Fruit fly (Drosophila melanogaster) whole organism, embryonic: ENCODE results near the gene neur.

Experiments used
- CG10274 ChIP-seq: fragments of 200-800 bp; sonication (Bioruptor generic); optimal IDR thresholded peaks from 3 replicates; lab custom pipeline; 2017; ENCODE audit warnings: missing biosample characterization, mild to moderate bottlenecking, missing genetic modification characterization
- CG10565 ChIP-seq: fragments of 200-800 bp; sonication (Bioruptor generic); optimal IDR thresholded peaks from 3 replicates; lab custom pipeline; 2016; ENCODE audit warnings: missing biosample characterization, mild to moderate bottlenecking, missing genetic modification characterization
- CG11247 ChIP-seq: fragments of 200-800 bp; sonication (Bioruptor generic); IDR thresholded peaks from 2 replicates; pipeline ENCODE4 v1.3.6; 2022; ENCODE audit warnings: missing biosample characterization, missing genetic modification characterization
- CG12236 ChIP-seq: fragments of 200-800 bp; sonication (Bioruptor generic); optimal IDR thresholded peaks from 2 replicates; lab custom pipeline; 2016; ENCODE audit warnings: missing biosample characterization, missing genetic modification characterization
- CG12299 ChIP-seq: fragments of 200-800 bp; sonication (Bioruptor generic); optimal IDR thresholded peaks from 2 replicates; lab custom pipeline; 2018; ENCODE audit warnings: missing biosample characterization, mild to moderate bottlenecking, missing genetic modification characterization
- CG13775 ChIP-seq: fragments of 200-800 bp; sonication (Bioruptor generic); optimal IDR thresholded peaks from 3 replicates; lab custom pipeline; 2017; ENCODE audit warnings: missing biosample characterization, mild to moderate bottlenecking, missing genetic modification characterization
- CG13894 ChIP-seq: fragments of 200-800 bp; sonication (Bioruptor generic); optimal IDR thresholded peaks from 3 replicates; lab custom pipeline; 2018; ENCODE audit warnings: missing biosample characterization, mild to moderate bottlenecking, missing genetic modification characterization, moderate library complexity
- CG14014 ChIP-seq: fragments of 200-800 bp; sonication (Bioruptor generic); IDR thresholded peaks from 2 replicates; pipeline ENCODE4 v1.3.6; 2022; ENCODE audit warnings: missing biosample characterization, missing genetic modification characterization
- CG14710 ChIP-seq: fragments of 200-800 bp; sonication (Bioruptor generic); optimal IDR thresholded peaks from 3 replicates; lab custom pipeline; 2019; ENCODE audit warnings: missing biosample characterization, mild to moderate bottlenecking, missing genetic modification characterization, moderate library complexity
- CG15479 ChIP-seq: fragments of 200-800 bp; sonication (Bioruptor generic); optimal IDR thresholded peaks from 3 replicates; lab custom pipeline; 2019; ENCODE audit warnings: missing biosample characterization, mild to moderate bottlenecking, missing genetic modification characterization, moderate library complexity
- CG1792 ChIP-seq: fragments of 200-800 bp; sonication (Bioruptor generic); optimal IDR thresholded peaks from 2 replicates; lab custom pipeline; 2016; ENCODE audit warnings: missing biosample characterization, missing genetic modification characterization
- CG1832 ChIP-seq: fragments of 200-800 bp; sonication (Bioruptor generic); optimal IDR thresholded peaks from 2 replicates; lab custom pipeline; 2017; ENCODE audit warnings: missing biosample characterization, mild to moderate bottlenecking, missing genetic modification characterization, inconsistent platforms
- CG2199 ChIP-seq: fragments of 200-800 bp; sonication (Bioruptor generic); IDR thresholded peaks from 3 replicates; pipeline ENCODE4 v1.3.6; 2022; ENCODE audit warnings: missing biosample characterization, missing genetic modification characterization
- CG30020 ChIP-seq: fragments of 200-800 bp; optimal IDR thresholded peaks from 2 replicates; lab custom pipeline; 2019; ENCODE audit warnings: missing biosample characterization, mild to moderate bottlenecking, missing genetic modification characterization, moderate library complexity
- CG3065 ChIP-seq: fragments of 200-800 bp; sonication (Bioruptor generic); optimal IDR thresholded peaks from 2 replicates; lab custom pipeline; 2016; ENCODE audit warnings: missing biosample characterization, missing genetic modification characterization
- CG31224 ChIP-seq: fragments of 200-800 bp; sonication (Bioruptor generic); IDR thresholded peaks from 2 replicates; pipeline ENCODE4 v1.3.6; 2022; ENCODE audit warnings: missing biosample characterization, missing genetic modification characterization
- CG31441 ChIP-seq: fragments of 200-800 bp; sonication (Bioruptor generic); IDR thresholded peaks from 2 replicates; pipeline ENCODE4 v1.3.6; 2022; ENCODE audit warnings: missing biosample characterization, missing genetic modification characterization
- CG4424 ChIP-seq: fragments of 200-800 bp; sonication (Bioruptor generic); optimal IDR thresholded peaks from 3 replicates; lab custom pipeline; 2016; ENCODE audit warnings: missing biosample characterization, missing genetic modification characterization
- CG4707 ChIP-seq: fragments of 200-800 bp; sonication (Bioruptor generic); optimal IDR thresholded peaks from 2 replicates; lab custom pipeline; 2018; ENCODE audit warnings: missing biosample characterization, mild to moderate bottlenecking, missing genetic modification characterization, moderate library complexity
- CG6254 ChIP-seq: fragments of 200-800 bp; sonication (Bioruptor generic); optimal IDR thresholded peaks from 3 replicates; lab custom pipeline; 2017; ENCODE audit warnings: mild to moderate bottlenecking, missing biosample characterization, missing genetic modification reagents, missing genetic modification characterization
- CG8089 ChIP-seq: fragments of 200-800 bp; sonication (Bioruptor generic); optimal IDR thresholded peaks from 3 replicates; lab custom pipeline; 2016; ENCODE audit warnings: missing biosample characterization, missing genetic modification characterization
- CoRest ChIP-seq: fragments of 200-800 bp; sonication (Bioruptor generic); optimal IDR thresholded peaks from 3 replicates; lab custom pipeline; 2018; ENCODE audit warnings: missing biosample characterization, mild to moderate bottlenecking, missing genetic modification characterization, moderate library complexity
- Dip3 ChIP-seq: fragments of 200-800 bp; sonication (Bioruptor generic); optimal IDR thresholded peaks from 3 replicates; lab custom pipeline; 2016; ENCODE audit warnings: missing biosample characterization, missing genetic modification characterization
- Dll ChIP-seq: fragments of 200-800 bp; sonication (Bioruptor generic); IDR thresholded peaks from 4 replicates; pipeline ENCODE4 v1.3.6; 2022; ENCODE audit warnings: missing biosample characterization, missing genetic modification characterization; ENCODE audit not compliant: partially characterized antibody
- Kr ChIP-seq: fragments of 200-800 bp; sonication (Bioruptor generic); optimal IDR thresholded peaks from 2 replicates; lab custom pipeline; 2017; ENCODE audit warnings: missing biosample characterization, mild to moderate bottlenecking, missing genetic modification characterization
- Med ChIP-seq: fragments of 200-800 bp; sonication (Bioruptor generic); peaks from one replicate; lab custom pipeline; 2016; ENCODE audit warnings: missing biosample characterization, missing genetic modification characterization, mild to moderate bottlenecking, inconsistent platforms, moderate library complexity
- Neu2 ChIP-seq: fragments of 200-800 bp; sonication (Bioruptor generic); optimal IDR thresholded peaks from 3 replicates; lab custom pipeline; 2016; ENCODE audit warnings: missing biosample characterization, missing genetic modification characterization, borderline replicate concordance
- Rx ChIP-seq: fragments of 200-800 bp; sonication (Bioruptor generic); IDR thresholded peaks from 2 replicates; pipeline ENCODE4 v1.3.6; 2022; ENCODE audit warnings: missing biosample characterization, missing genetic modification characterization
- Spps ChIP-seq: fragments of 200-800 bp; sonication (Bioruptor generic); optimal IDR thresholded peaks from 2 replicates; lab custom pipeline; 2018; ENCODE audit warnings: missing biosample characterization, mild to moderate bottlenecking, missing genetic modification characterization
- Trl ChIP-seq, 3 experiments: fragments of >200 bp in 2 of 3; fragments of 200-800 bp in 1 of 3; sonication (Bioruptor generic) in 1 of 3; optimal IDR thresholded peaks; 2 replicates in 1 of 3; 3 replicates in 2 of 3; lab custom pipeline; 2016 to 2017; ENCODE audit warnings: missing biosample characterization in 1 of 3, missing genetic modification characterization in 1 of 3
- al ChIP-seq: fragments of 200-800 bp; sonication (Bioruptor generic); IDR thresholded peaks from 2 replicates; pipeline ENCODE4 v1.3.6; 2022; ENCODE audit warnings: missing biosample characterization, missing genetic modification characterization
- ara ChIP-seq: fragments of 200-800 bp; sonication (Bioruptor generic); IDR thresholded peaks from 2 replicates; pipeline ENCODE4 v1.3.6; 2022; ENCODE audit warnings: missing biosample characterization, missing genetic modification characterization
- ase ChIP-seq: fragments of 200-800 bp; sonication (Bioruptor generic); IDR thresholded peaks from 3 replicates; pipeline ENCODE4 v1.3.6; 2022; ENCODE audit warnings: missing biosample characterization, missing genetic modification characterization
- cato ChIP-seq: fragments of 200-800 bp; sonication (Bioruptor generic); optimal IDR thresholded peaks from 2 replicates; lab custom pipeline; 2016; ENCODE audit warnings: missing biosample characterization, missing genetic modification characterization, borderline replicate concordance
- dan ChIP-seq: fragments of 200-800 bp; sonication (Bioruptor generic); IDR thresholded peaks from 2 replicates; pipeline ENCODE4 v1.3.6; 2022; ENCODE audit warnings: missing biosample characterization, missing genetic modification characterization
- dimm ChIP-seq: fragments of 200-800 bp; sonication (Bioruptor generic); IDR thresholded peaks from 2 replicates; pipeline ENCODE4 v1.3.6; 2022; ENCODE audit warnings: missing biosample characterization, missing genetic modification characterization
- ems ChIP-seq: fragments of 200-800 bp; sonication (Bioruptor generic); optimal IDR thresholded peaks from 3 replicates; lab custom pipeline; 2016; ENCODE audit warnings: missing biosample characterization, missing genetic modification characterization
- exex ChIP-seq: fragments of 200-800 bp; sonication (Bioruptor generic); optimal IDR thresholded peaks from 4 replicates; lab custom pipeline; 2018; ENCODE audit warnings: missing biosample characterization, mild to moderate bottlenecking, missing genetic modification characterization, moderate library complexity
- gcm ChIP-seq: fragments of 200-800 bp; sonication (Bioruptor generic); optimal IDR thresholded peaks from 2 replicates; lab custom pipeline; 2019; ENCODE audit warnings: missing biosample characterization, mild to moderate bottlenecking, missing genetic modification characterization, moderate library complexity
- gsb ChIP-seq: fragments of 200-800 bp; sonication (Bioruptor generic); IDR thresholded peaks from 2 replicates; pipeline ENCODE4 v1.3.6; 2022; ENCODE audit warnings: missing biosample characterization, missing genetic modification characterization
- h ChIP-seq: fragments of >200 bp; optimal IDR thresholded peaks from 2 replicates; lab custom pipeline; 2017
- ken ChIP-seq: fragments of 200-800 bp; sonication (Bioruptor generic); IDR thresholded peaks from 3 replicates; pipeline ENCODE4 v1.3.6; 2022; ENCODE audit warnings: missing biosample characterization, missing genetic modification characterization
- kni ChIP-seq: fragments of 200-800 bp; sonication (Bioruptor generic); optimal IDR thresholded peaks from 3 replicates; lab custom pipeline; 2017; ENCODE audit warnings: mild to moderate bottlenecking, missing biosample characterization, missing genetic modification reagents, missing genetic modification characterization
- pb ChIP-seq: fragments of 200-800 bp; sonication (Bioruptor generic); optimal IDR thresholded peaks from 3 replicates; lab custom pipeline; 2016; ENCODE audit warnings: missing biosample characterization, missing genetic modification characterization
- peb ChIP-seq: fragments of 200-800 bp; sonication (Bioruptor generic); IDR thresholded peaks from 2 replicates; pipeline ENCODE4 v1.3.6; 2022; ENCODE audit warnings: missing biosample characterization, missing genetic modification characterization
- pros ChIP-seq: fragments of 200-800 bp; sonication (Bioruptor generic); optimal IDR thresholded peaks from 3 replicates; lab custom pipeline; 2019; ENCODE audit warnings: missing biosample characterization, mild to moderate bottlenecking, missing genetic modification characterization, moderate library complexity
- pzg ChIP-seq: fragments of 200-800 bp; sonication (Bioruptor generic); optimal IDR thresholded peaks from 3 replicates; lab custom pipeline; 2018; ENCODE audit warnings: missing biosample characterization, mild to moderate bottlenecking, missing genetic modification characterization, moderate library complexity
- slou ChIP-seq: fragments of 200-800 bp; sonication (Bioruptor generic); optimal IDR thresholded peaks from 3 replicates; lab custom pipeline; 2016; ENCODE audit warnings: missing biosample characterization, missing genetic modification characterization
- tin ChIP-seq: fragments of 200-800 bp; sonication (Bioruptor generic); optimal IDR thresholded peaks from 3 replicates; lab custom pipeline; 2016; ENCODE audit warnings: missing biosample characterization, missing genetic modification characterization
- tll ChIP-seq, 2 experiments: fragments of 200-800 bp in 1 of 2; fragments of >200 bp in 1 of 2; sonication (Bioruptor generic) in 1 of 2; optimal IDR thresholded peaks; 2 replicates each; lab custom pipeline; 2017 to 2019; ENCODE audit warnings: missing biosample characterization in 2 of 2, missing genetic modification characterization in 2 of 2, mild to moderate bottlenecking in 1 of 2, moderate library complexity in 1 of 2

Gene neur

DNA sequence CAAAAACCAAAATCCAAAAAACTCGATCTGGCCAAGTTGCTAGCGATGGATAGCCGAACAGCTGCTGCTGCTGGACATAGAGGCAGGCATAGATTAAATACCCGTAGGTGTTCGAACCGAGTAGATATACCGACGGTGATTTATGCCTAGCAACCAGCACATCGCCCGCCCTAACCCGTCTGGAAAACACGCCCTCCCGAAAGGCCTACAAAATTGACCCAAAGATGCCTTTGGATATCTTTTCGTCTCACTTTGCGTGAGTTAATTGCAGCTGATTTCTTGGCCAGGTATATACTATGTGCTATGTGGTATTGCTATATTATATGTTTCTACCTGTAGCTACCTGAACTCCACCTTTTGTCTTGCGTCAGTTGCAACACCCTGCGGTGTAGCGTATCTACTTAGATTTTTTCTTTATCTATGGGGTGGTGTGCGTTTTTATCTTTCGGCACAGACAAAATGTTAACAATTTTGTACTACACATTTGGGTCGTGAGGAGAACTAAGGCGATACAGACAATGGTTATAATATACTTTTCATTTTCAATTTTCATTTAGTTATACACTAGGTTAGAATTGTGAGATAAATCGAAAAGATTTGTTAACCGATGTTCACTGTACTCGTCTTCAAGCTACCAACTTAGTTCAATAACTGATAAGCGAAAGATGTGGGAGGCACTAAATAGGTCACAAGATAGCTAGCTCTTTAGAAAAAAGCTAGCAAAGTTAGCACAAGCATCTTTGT is 9.1 kb downstream of the neur start (continued):
- TF ChIP-seq Trl (optimal IDR thresholded peaks at IDR 0.05; lab: Kevin White, UChicago) (no peak), Trl (GFP tag; optimal IDR thresholded peaks at IDR 0.05; lab: Kevin White, UChicago) (no peak), CG1832 (no peak), tin (no peak), CG12299 (no peak), ken (GFP tag; lab: Robert Waterston, UW) (no peak), pb (GFP tag; lab: Kevin White, UChicago) (no peak), h (lab: Kevin White, UChicago) (no peak), Rx (no peak), kni (GFP tag; lab: Kevin White, UChicago) (peak; percentile 32), dimm (GFP tag; lab: Robert Waterston, UW) (no peak), gcm (GFP tag; lab: Kevin White, UChicago) (peak; percentile 3), ase (no peak), CG4707 (no peak), CG11247 (no peak), Spps (tag; lab: Kevin White, UChicago) (no peak), CG15479 (GFP tag; lab: Kevin White, UChicago) (peak; percentile 98), CG6254 (GFP tag; lab: Kevin White, UChicago) (no peak), CG2199 (GFP tag; lab: Robert Waterston, UW) (peak; percentile 64; the same call in 1 of the 3 replicates), CoRest (tag; lab: Kevin White, UChicago) (no peak), al (GFP tag; lab: Robert Waterston, UW) (no peak), CG4424 (GFP tag; lab: Kevin White, UChicago) (no peak), Neu2 (no peak), CG31441 (no peak), peb (GFP tag; lab: Robert Waterston, UW) (no peak), CG31224 (no peak), CG10274 (no peak), CG1792 (GFP tag; lab: Kevin White, UChicago) (no peak), dan (GFP tag; lab: Robert Waterston, UW) (no peak), CG30020 (no peak), pzg (no peak), CG10565 (GFP tag; lab: Kevin White, UChicago) (no peak), tll (GFP tag; optimal IDR thresholded peaks at IDR 0.05; lab: Kevin White, UChicago) (peak in 1 of 2 experiments; percentile 95), CG13775 (GFP tag; lab: Kevin White, UChicago) (no peak), slou (GFP tag; lab: Kevin White, UChicago) (no peak), gsb (GFP tag; lab: Robert Waterston, UW) (no peak), CG3065 (GFP tag; lab: Kevin White, UChicago) (no peak), Dll (GFP tag; lab: Robert Waterston, UW) (0 out of 4 replicates have a peak, but pooled peaks have one; percentile 12), Dip3 (GFP tag; lab: Kevin White, UChicago) (no peak), exex (tag; lab: Kevin White, UChicago) (no peak), ems (no peak), Med (peak; percentile 64), pros (GFP tag; lab: Kevin White, UChicago) (peak; percentile 39), Kr (GFP tag; lab: Kevin White, UChicago) (peak; percentile 37), CG12236 (no peak), cato (GFP tag; lab: Kevin White, UChicago) (no peak), CG8089 (GFP tag; lab: Kevin White, UChicago) (no peak), ara (GFP tag; lab: Robert Waterston, UW) (no peak), CG13894 (tag; lab: Kevin White, UChicago) (peak; percentile 27), CG14014 (no peak), CG14710 (tag; lab: Kevin White, UChicago) (no peak)
- TF ChIP-seq, all 482 proteins: peak for 19
